Worm (Caenorhabditis elegans) whole organism, midembryonic: Measurements from ENCODE around the gene C54D10.10.

Source experiments
- T22C8.4 ChIP-seq: fragments of 200-800 bp; sonication (Bioruptor generic); IDR thresholded peaks from 2 replicates; pipeline ENCODE4 v1.3.6; 2022; ENCODE audit warnings: missing genetic modification characterization, missing compliant biosample characterization
- cog-1 ChIP-seq: sonication (generic microtip); optimal IDR thresholded peaks from 2 replicates; lab custom pipeline; 2016; ENCODE audit warnings: missing genetic modification characterization, missing compliant biosample characterization
- flt-1 ChIP-seq: fragments of 200-800 bp; sonication (Bioruptor generic); IDR thresholded peaks from 2 replicates; pipeline ENCODE4 v1.3.6; 2022; ENCODE audit warnings: missing genetic modification characterization, missing compliant biosample characterization
- klf-2 ChIP-seq: fragments of 200-800 bp; sonication (Bioruptor generic); conservative IDR thresholded peaks from 2 replicates; pipeline ENCODE4 v1.3.6; 2022; ENCODE audit warnings: missing genetic modification reagents, missing genetic modification characterization, missing compliant biosample characterization
- med-1 ChIP-seq: sonication (generic microtip); optimal IDR thresholded peaks from 2 replicates; lab custom pipeline; 2017; ENCODE audit warnings: missing genetic modification characterization, mild to moderate bottlenecking, missing compliant biosample characterization, antibody characterized with exemption, missing genetic modification reagents; ENCODE audit not compliant: insufficient read depth
- ref-1 ChIP-seq: fragments of 200-800 bp; sonication (Bioruptor generic); conservative IDR thresholded peaks from 2 replicates; pipeline ENCODE4 v1.3.6; 2022; ENCODE audit warnings: missing genetic modification reagents, missing genetic modification characterization, missing compliant biosample characterization
- tab-1 ChIP-seq: fragments of 200-800 bp; sonication (Bioruptor generic); IDR thresholded peaks from 2 replicates; pipeline ENCODE4 v1.3.6; 2022; ENCODE audit warnings: missing genetic modification characterization, missing compliant biosample characterization
- ztf-23 ChIP-seq: fragments of 200-800 bp; sonication (Bioruptor generic); IDR thresholded peaks from 2 replicates; pipeline ENCODE4 v1.3.6; 2022; ENCODE audit warnings: missing genetic modification reagents, missing genetic modification characterization, missing compliant biosample characterization
- ztf-29 ChIP-seq: fragments of 200-800 bp; sonication (Bioruptor generic); IDR thresholded peaks from 2 replicates; pipeline ENCODE4 v1.3.6; 2022; ENCODE audit warnings: missing genetic modification reagents, missing genetic modification characterization, missing compliant biosample characterization

- no peak for TF ChIP-seq flt-1 (GFP tag; lab: Robert Waterston, UW)
- TF ChIP-seq klf-2 = no peak
- no peak for TF ChIP-seq ref-1 (GFP tag; lab: Robert Waterston, UW)
- TF ChIP-seq tab-1 = no peak
- no peak for TF ChIP-seq T22C8.4 (GFP tag; lab: Robert Waterston, UW)
- TF ChIP-seq med-1 (GFP tag; lab: Kevin White, UChicago) = no peak
- no peak for TF ChIP-seq cog-1 (tag; lab: Kevin White, UChicago)
- TF ChIP-seq ztf-23 = no peak
- no peak for TF ChIP-seq ztf-29 (GFP tag; lab: Robert Waterston, UW)
These were observed 39.3 kb downstream of the C54D10.10 start, which contains the start of gene hrg-2 for ce11 chrV:12410416-12411001.
